Worm (Caenorhabditis elegans): ENCODE measurements around the gene Y55B1AR.4.

The Y55B1AR.4 gene

ce11 chrIII:605415-606054 is at the start of gene Y55B1AR.4, which contains the start of gene ttr-7:
TSS of gene Y55B1AR.4 (minus strand) at chrIII:605515.
TSS of gene ttr-7 (plus strand) at chrIII:606004.
- TF ChIP-seq dpl-1 (GFP tag; optimal IDR thresholded peaks at IDR 0.05) (no peak), B0336.3 (GFP tag; IDR thresholded peaks at IDR 0.05) (no peak), repo-1 (tag; optimal IDR thresholded peaks at IDR 0.05) (no peak)

- TF ChIP-seq madf-3 (GFP tag; IDR thresholded peaks at IDR 0.05) (0 out of 2 replicates have a peak, but pooled peaks have one; percentile 49), xnd-1 (tag; optimal IDR thresholded peaks at IDR 0.05) (peak; percentile 47), F49E8.2 (tag; optimal IDR thresholded peaks at IDR 0.05; ENCODE audit: insufficient read depth) (no peak), ztf-26 (tag; optimal IDR thresholded peaks at IDR 0.05) (no peak), madf-8 (GFP tag; conservative IDR thresholded peaks at IDR 0.05) (peak; percentile 53), ceh-40 (GFP tag; IDR thresholded peaks at IDR 0.05) (no peak), mcd-1 (GFP tag; IDR thresholded peaks at IDR 0.05) (peak; percentile 30; the same call in 1 of the 2 replicates), efl-1 (GFP tag; optimal IDR thresholded peaks at IDR 0.05) (peak; percentile 78), dox-1 (GFP tag; IDR thresholded peaks at IDR 0.05) (0 out of 2 replicates have a peak, but pooled peaks have one; percentile 21), ceh-91 (GFP tag; IDR thresholded peaks at IDR 0.05) (0 out of 2 replicates have a peak, but pooled peaks have one; percentile 19), ets-4 (GFP tag; optimal IDR thresholded peaks at IDR 0.05) (no peak), pha-4 (tag; optimal IDR thresholded peaks at IDR 0.05) (no peak), somi-1 (GFP tag; optimal IDR thresholded peaks at IDR 0.05) (no peak), cebp-1 (GFP tag; IDR thresholded peaks at IDR 0.05) (0 out of 2 replicates have a peak, but pooled peaks have one; percentile 8), cebp-1 (tag; optimal IDR thresholded peaks at IDR 0.05) (peak; percentile 81), gei-17 (GFP tag; optimal IDR thresholded peaks at IDR 0.05) (no peak), F33H1.4 (GFP tag; IDR thresholded peaks at IDR 0.05) (0 out of 2 replicates have a peak, but pooled peaks have one; percentile 12), aptf-2 (GFP tag; conservative IDR thresholded peaks at IDR 0.05) (0 out of 2 replicates have a peak, but pooled peaks have one; percentile 23), ceh-27 (GFP tag; optimal IDR thresholded peaks at IDR 0.05) (no peak), madf-6 (GFP tag; IDR thresholded peaks at IDR 0.05) (peak; percentile 89), ztf-6 (GFP tag; IDR thresholded peaks at IDR 0.05) (no peak), hmg-1.2 (GFP tag; IDR thresholded peaks at IDR 0.05) (peak; percentile 89)
These were observed 49.0 kb upstream of the Y55B1AR.4 start for ce11 chrIII:654365-654764.

DNA sequence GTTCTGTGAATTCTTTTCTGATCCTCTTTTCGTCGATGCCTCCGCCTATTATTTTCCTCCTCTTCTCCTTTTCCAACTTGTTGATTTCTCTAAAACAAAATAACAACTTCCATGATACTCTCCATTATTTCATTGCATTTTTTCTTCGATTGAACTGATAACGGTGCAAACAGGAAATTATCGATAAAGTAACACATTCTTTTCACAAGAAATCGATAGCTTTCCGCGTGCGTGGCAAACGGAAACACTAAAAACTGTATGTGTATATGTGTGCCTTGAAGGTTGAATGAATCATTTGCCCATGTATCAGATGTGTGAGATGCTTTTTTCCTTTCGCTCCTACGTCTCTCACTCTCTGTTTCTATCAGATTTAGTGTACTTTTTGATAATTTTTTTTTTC is 46.3 kb upstream of the Y55B1AR.4 start:
- TF ChIP-seq nhr-80 (tag; optimal IDR thresholded peaks at IDR 0.05): peak; percentile 63
- TF ChIP-seq xnd-1 (tag; optimal IDR thresholded peaks at IDR 0.05): no peak

DNA sequence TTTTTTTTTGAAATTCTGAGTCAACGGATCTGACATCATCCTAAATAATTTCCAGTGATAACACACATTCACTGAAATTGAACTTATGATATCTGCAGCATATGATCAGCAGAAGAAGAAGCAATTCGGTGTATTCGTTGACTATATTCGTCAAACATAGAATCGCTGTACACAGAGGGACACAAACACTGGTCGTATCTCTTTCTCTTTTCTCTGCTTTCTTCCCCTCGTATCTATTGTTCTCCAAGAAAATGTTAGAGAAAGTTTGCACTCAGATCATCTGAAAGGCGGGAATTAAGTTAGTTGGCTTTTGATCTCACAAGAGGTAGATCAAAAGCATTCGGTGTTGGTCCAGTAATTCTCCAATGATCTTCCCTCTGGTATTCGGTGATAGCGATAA is 45.2 kb upstream of the Y55B1AR.4 start:
- TF ChIP-seq hmg-20 (GFP tag; IDR thresholded peaks at IDR 0.05) (no peak), tlf-1 (GFP tag; optimal IDR thresholded peaks at IDR 0.05) (no peak), egl-44 (GFP tag; IDR thresholded peaks at IDR 0.05) (no peak), ceh-40 (GFP tag; IDR thresholded peaks at IDR 0.05) (no peak), gei-17 (GFP tag; optimal IDR thresholded peaks at IDR 0.05) (no peak), B0019.2 (GFP tag; conservative IDR thresholded peaks at IDR 0.05) (no peak), efl-1 (GFP tag; optimal IDR thresholded peaks at IDR 0.05) (no peak), madf-6 (GFP tag; IDR thresholded peaks at IDR 0.05) (no peak), repo-1 (tag; optimal IDR thresholded peaks at IDR 0.05) (no peak), fkh-3 (tag; optimal IDR thresholded peaks at IDR 0.05) (no peak), mes-4 (tag; optimal IDR thresholded peaks at IDR 0.05) (no peak), hlh-12 (tag; optimal IDR thresholded peaks at IDR 0.05) (no peak), unc-130 (GFP tag; optimal IDR thresholded peaks at IDR 0.05) (no peak), mcd-1 (GFP tag; IDR thresholded peaks at IDR 0.05) (no peak), C17E4.6 (GFP tag; IDR thresholded peaks at IDR 0.05) (no peak), ztf-22 (GFP tag; optimal IDR thresholded peaks at IDR 0.05) (no peak)
